Fruit fly (Drosophila melanogaster) whole organism, embryonic: Measurements from ENCODE around the gene CG11350.

ENCODE experiments used
- Awh ChIP-seq: fragments of 200-800 bp; sonication (Bioruptor generic); IDR thresholded peaks from 2 replicates; pipeline ENCODE4, ENCODE4 v1.3.6; 2022; ENCODE audit warnings: missing biosample characterization, missing genetic modification characterization
- CG11093 ChIP-seq: fragments of 200-800 bp; sonication (Bioruptor generic); IDR thresholded peaks from 3 replicates; pipeline ENCODE4 v1.3.6; 2022; ENCODE audit warnings: missing biosample characterization, missing genetic modification characterization
- CG12104 ChIP-seq: fragments of 200-800 bp; sonication (Bioruptor generic); optimal IDR thresholded peaks from 3 replicates; lab custom pipeline; 2016; ENCODE audit warnings: missing biosample characterization, missing genetic modification characterization
- CG15601 ChIP-seq: fragments of 200-800 bp; sonication (Bioruptor generic); optimal IDR thresholded peaks from 3 replicates; lab custom pipeline; 2019; ENCODE audit warnings: missing biosample characterization, mild to moderate bottlenecking, missing genetic modification characterization, moderate library complexity
- CG17829 ChIP-seq: fragments of 200-800 bp; optimal IDR thresholded peaks from 2 replicates; lab custom pipeline; 2019; ENCODE audit warnings: missing biosample characterization, mild to moderate bottlenecking, missing genetic modification characterization, moderate library complexity
- CG18262 ChIP-seq: fragments of 200-800 bp; optimal IDR thresholded peaks from 3 replicates; lab custom pipeline; 2019; ENCODE audit warnings: missing biosample characterization, mild to moderate bottlenecking, missing genetic modification characterization, moderate library complexity
- CG2712 ChIP-seq: fragments of 200-800 bp; optimal IDR thresholded peaks from 3 replicates; lab custom pipeline; 2019; ENCODE audit warnings: missing biosample characterization, mild to moderate bottlenecking, missing genetic modification characterization, moderate library complexity
- CG2875 ChIP-seq: fragments of 200-800 bp; sonication (Bioruptor generic); optimal IDR thresholded peaks from 2 replicates; lab custom pipeline; 2017; ENCODE audit warnings: missing biosample characterization, mild to moderate bottlenecking, missing genetic modification characterization, missing genetic modification reagents
- CG30431 ChIP-seq: fragments of 200-800 bp; sonication (Bioruptor generic); optimal IDR thresholded peaks from 2 replicates; lab custom pipeline; 2017; ENCODE audit warnings: missing biosample characterization, missing genetic modification characterization
- CG3838 ChIP-seq: fragments of 200-800 bp; sonication (Bioruptor generic); optimal IDR thresholded peaks from 3 replicates; lab custom pipeline; 2016; ENCODE audit warnings: missing biosample characterization, missing genetic modification characterization
- CG3995 ChIP-seq: fragments of 200-800 bp; sonication (Bioruptor generic); optimal IDR thresholded peaks from 3 replicates; lab custom pipeline; 2016; ENCODE audit warnings: missing biosample characterization, missing genetic modification characterization
- CG4730 ChIP-seq: fragments of 200-800 bp; sonication (Bioruptor generic); IDR thresholded peaks from 2 replicates; pipeline ENCODE4 v1.3.6; 2022; ENCODE audit warnings: missing biosample characterization, missing genetic modification characterization
- CG4820 ChIP-seq: fragments of 200-800 bp; sonication (Bioruptor generic); optimal IDR thresholded peaks from 3 replicates; lab custom pipeline; 2016; ENCODE audit warnings: missing biosample characterization, missing genetic modification characterization
- CG6791 ChIP-seq: fragments of 200-800 bp; sonication (Bioruptor generic); IDR thresholded peaks from 3 replicates; pipeline ENCODE4 v1.3.6; 2022; ENCODE audit warnings: missing biosample characterization, missing genetic modification characterization; ENCODE audit not compliant: partially characterized antibody
- CG7839 ChIP-seq: fragments of 200-800 bp; sonication (Bioruptor generic); optimal IDR thresholded peaks from 3 replicates; lab custom pipeline; 2018; ENCODE audit warnings: missing biosample characterization, mild to moderate bottlenecking, missing genetic modification characterization, moderate library complexity
- CG8924 ChIP-seq: fragments of 200-800 bp; optimal IDR thresholded peaks from 3 replicates; lab custom pipeline; 2019; ENCODE audit warnings: missing biosample characterization, mild to moderate bottlenecking, missing genetic modification characterization, moderate library complexity
- D19A ChIP-seq: fragments of 200-800 bp; optimal IDR thresholded peaks from 3 replicates; lab custom pipeline; 2019; ENCODE audit warnings: missing biosample characterization, mild to moderate bottlenecking, missing genetic modification characterization, moderate library complexity
- Fer3 ChIP-seq: fragments of 200-800 bp; sonication (Bioruptor generic); optimal IDR thresholded peaks from 2 replicates; lab custom pipeline; 2018; ENCODE audit warnings: missing biosample characterization, mild to moderate bottlenecking, missing genetic modification characterization, moderate library complexity
- HLH3B ChIP-seq: fragments of 200-800 bp; sonication (Bioruptor generic); IDR thresholded peaks from 2 replicates; pipeline ENCODE4 v1.3.6; 2022; ENCODE audit warnings: missing biosample characterization, missing genetic modification characterization
- Hr51 ChIP-seq, 2 experiments: fragments of 200-800 bp; sonication (Bioruptor generic); optimal IDR thresholded peaks; 2 replicates in 1 of 2; 3 replicates in 1 of 2; lab custom pipeline; 2016 to 2018; ENCODE audit warnings: missing biosample characterization in 2 of 2, missing genetic modification characterization in 2 of 2, mild to moderate bottlenecking in 1 of 2, moderate library complexity in 1 of 2
- Stat92E ChIP-seq, 3 experiments: fragments of >200 bp in 2 of 3; fragments of 200-800 bp in 1 of 3; sonication (Bioruptor generic) in 1 of 3; optimal IDR thresholded peaks; 2 replicates each; lab custom pipeline; 2017 to 2019; ENCODE audit warnings: missing biosample characterization in 3 of 3, missing genetic modification characterization in 3 of 3, mild to moderate bottlenecking in 1 of 3, moderate library complexity in 1 of 3
- ap ChIP-seq: fragments of 200-800 bp; sonication (Bioruptor generic); IDR thresholded peaks from 2 replicates; pipeline ENCODE4 v1.3.6; 2022; ENCODE audit warnings: missing biosample characterization, missing genetic modification characterization
- ara ChIP-seq: fragments of 200-800 bp; sonication (Bioruptor generic); IDR thresholded peaks from 2 replicates; pipeline ENCODE4 v1.3.6; 2022; ENCODE audit warnings: missing biosample characterization, missing genetic modification characterization
- ase ChIP-seq: fragments of 200-800 bp; sonication (Bioruptor generic); IDR thresholded peaks from 3 replicates; pipeline ENCODE4 v1.3.6; 2022; ENCODE audit warnings: missing biosample characterization, missing genetic modification characterization
- bcd ChIP-seq: fragments of 200-800 bp; sonication (Bioruptor generic); optimal IDR thresholded peaks from 2 replicates; lab custom pipeline; 2017; ENCODE audit warnings: missing biosample characterization, mild to moderate bottlenecking, missing genetic modification characterization
- bsh ChIP-seq, 2 experiments: fragments of 200-800 bp; sonication (Bioruptor generic); optimal IDR thresholded peaks; 2 replicates each; lab custom pipeline; 2017 to 2018; ENCODE audit warnings: mild to moderate bottlenecking in 2 of 2, missing biosample characterization in 2 of 2, missing genetic modification characterization in 2 of 2, moderate library complexity in 1 of 2
- cad ChIP-seq: fragments of >200 bp; optimal IDR thresholded peaks from 2 replicates; lab custom pipeline; 2017; ENCODE audit warnings: missing biosample characterization, missing genetic modification characterization
- dmrt99B ChIP-seq: fragments of 200-800 bp; sonication (Bioruptor generic); optimal IDR thresholded peaks from 2 replicates; lab custom pipeline; 2018; ENCODE audit warnings: missing biosample characterization, mild to moderate bottlenecking, missing genetic modification characterization, moderate library complexity
- dpn ChIP-seq, 2 experiments: fragments of 200-800 bp; sonication (Bioruptor generic); optimal IDR thresholded peaks; 3 replicates each; lab custom pipeline; 2016; ENCODE audit warnings: missing biosample characterization in 2 of 2, missing genetic modification characterization in 2 of 2
- esg ChIP-seq: fragments of 200-800 bp; sonication (Bioruptor generic); conservative IDR thresholded peaks from 2 replicates; pipeline ENCODE4 v1.3.6; 2022; ENCODE audit warnings: missing biosample characterization, missing genetic modification characterization
- gce ChIP-seq: fragments of 200-800 bp; sonication (Bioruptor generic); IDR thresholded peaks from 3 replicates; pipeline ENCODE4 v1.3.6; 2022; ENCODE audit warnings: missing biosample characterization, missing genetic modification characterization
- grau ChIP-seq: fragments of 200-800 bp; optimal IDR thresholded peaks from 3 replicates; lab custom pipeline; 2019; ENCODE audit warnings: missing biosample characterization, mild to moderate bottlenecking, missing genetic modification characterization, moderate library complexity
- hb ChIP-seq: fragments of 200-800 bp; sonication (Bioruptor generic); IDR thresholded peaks from 3 replicates; pipeline ENCODE4 v1.3.6; 2022; ENCODE audit warnings: missing biosample characterization, missing genetic modification characterization; ENCODE audit not compliant: partially characterized antibody
- jigr1 ChIP-seq: fragments of 200-800 bp; sonication (Bioruptor generic); IDR thresholded peaks from 3 replicates; pipeline ENCODE4 v1.3.6; 2022; ENCODE audit warnings: missing biosample characterization, missing genetic modification characterization
- kah ChIP-seq: fragments of 200-800 bp; sonication (Bioruptor generic); optimal IDR thresholded peaks from 2 replicates; lab custom pipeline; 2018; ENCODE audit warnings: missing biosample characterization, mild to moderate bottlenecking, missing genetic modification characterization
- lab ChIP-seq: fragments of 200-800 bp; sonication (Bioruptor generic); optimal IDR thresholded peaks from 3 replicates; lab custom pipeline; 2017; ENCODE audit warnings: missing biosample characterization, missing genetic modification characterization, mild to moderate bottlenecking, moderate library complexity, missing genetic modification reagents
- nerfin-1 ChIP-seq: fragments of 200-800 bp; sonication (Bioruptor generic); optimal IDR thresholded peaks from 3 replicates; lab custom pipeline; 2019; ENCODE audit warnings: missing biosample characterization, mild to moderate bottlenecking, missing genetic modification characterization, moderate library complexity
- nmo ChIP-seq: fragments of 200-800 bp; sonication (Bioruptor generic); optimal IDR thresholded peaks from 2 replicates; lab custom pipeline; 2018; ENCODE audit warnings: missing biosample characterization, mild to moderate bottlenecking, missing genetic modification characterization, moderate library complexity
- oc ChIP-seq: fragments of 200-800 bp; sonication (Bioruptor generic); optimal IDR thresholded peaks from 2 replicates; lab custom pipeline; 2018; ENCODE audit warnings: missing biosample characterization, mild to moderate bottlenecking, missing genetic modification characterization, moderate library complexity
- prd ChIP-seq, 3 experiments: fragments of >200 bp in 2 of 3; fragments of 200-800 bp in 1 of 3; sonication (Bioruptor generic) in 1 of 3; optimal IDR thresholded peaks in 2 of 3; IDR thresholded peaks in 1 of 3; 2 replicates in 2 of 3; 3 replicates in 1 of 3; pipeline versions ENCODE4 v1.3.6 to Lab custom; 2017 to 2022; ENCODE audit warnings: missing biosample characterization in 1 of 3, missing genetic modification characterization in 1 of 3
- rib ChIP-seq: fragments of 200-800 bp; sonication (Bioruptor generic); IDR thresholded peaks from 2 replicates; pipeline ENCODE4 v1.3.6; 2022; ENCODE audit warnings: missing biosample characterization, missing genetic modification characterization
- salm ChIP-seq: fragments of 200-800 bp; sonication (Bioruptor generic); optimal IDR thresholded peaks from 2 replicates; lab custom pipeline; 2018; ENCODE audit warnings: missing biosample characterization, mild to moderate bottlenecking, missing genetic modification characterization
- sisA ChIP-seq: fragments of 200-800 bp; sonication (Bioruptor generic); IDR thresholded peaks from 2 replicates; pipeline ENCODE4 v1.3.6; 2022; ENCODE audit warnings: missing biosample characterization, missing genetic modification characterization
- tin ChIP-seq: fragments of 200-800 bp; sonication (Bioruptor generic); optimal IDR thresholded peaks from 3 replicates; lab custom pipeline; 2016; ENCODE audit warnings: missing biosample characterization, missing genetic modification characterization
- trem ChIP-seq: fragments of 200-800 bp; optimal IDR thresholded peaks from 3 replicates; lab custom pipeline; 2019; ENCODE audit warnings: missing biosample characterization, mild to moderate bottlenecking, missing genetic modification characterization, moderate library complexity
- ttk ChIP-seq: fragments of 200-800 bp; sonication (Bioruptor generic); IDR thresholded peaks from 2 replicates; pipeline ENCODE4 v2.1.2; 2022; ENCODE audit warnings: missing biosample characterization, missing genetic modification characterization
- vvl ChIP-seq: fragments of 200-800 bp; sonication (Bioruptor generic); IDR thresholded peaks from 2 replicates; pipeline ENCODE4 v1.3.6; 2022; ENCODE audit warnings: missing biosample characterization, missing genetic modification characterization
- yki ChIP-seq: fragments of >200 bp; optimal IDR thresholded peaks from 3 replicates; lab custom pipeline; 2018
- zfh1 ChIP-seq: fragments of 200-800 bp; sonication (Bioruptor generic); IDR thresholded peaks from 3 replicates; pipeline ENCODE4 v1.3.6; 2022; ENCODE audit warnings: missing biosample characterization, missing genetic modification characterization

The CG11350 gene

dm6 chr3L:4533941-4534340, 51.3 kb downstream of the CG11350 start (continued):
- TF ChIP-seq lab (GFP tag; lab: Kevin White, UChicago), result peak; percentile 26
- peak; percentile 11 for TF ChIP-seq CG12104 (GFP tag; lab: Kevin White, UChicago)
- peak; percentile 41; the same call in 1 of the 2 replicates for TF ChIP-seq HLH3B (GFP tag; lab: Robert Waterston, UW)
- peak; percentile 38; the same call in 1 of the 2 replicates for TF ChIP-seq ara (GFP tag; lab: Robert Waterston, UW)
- TF ChIP-seq CG4730 (GFP tag; lab: Robert Waterston, UW), result peak; percentile 18; the same call in 1 of the 2 replicates
- TF ChIP-seq CG17829 (tag; lab: Kevin White, UChicago), result peak; percentile 52
- no peak for TF ChIP-seq CG3838 (GFP tag; lab: Kevin White, UChicago)
- TF ChIP-seq Hr51 (GFP tag; optimal IDR thresholded peaks at IDR 0.05; lab: Kevin White, UChicago), result peak in 1 of 2 experiments; percentile 74
- 0 out of 3 replicates have a peak, but pooled peaks have one; percentile 41 for TF ChIP-seq ase (GFP tag; lab: Robert Waterston, UW)
- TF ChIP-seq trem (tag; lab: Kevin White, UChicago), result peak; percentile 17
- peak; percentile 1 for TF ChIP-seq CG2875
- TF ChIP-seq Stat92E (GFP tag; optimal IDR thresholded peaks at IDR 0.05; lab: Kevin White, UChicago), result no peak
- peak; percentile 83 for TF ChIP-seq dmrt99B (tag; lab: Kevin White, UChicago)
- peak; percentile 35 for TF ChIP-seq CG4820 (GFP tag; lab: Kevin White, UChicago)
- no peak for TF ChIP-seq CG3995
- peak; percentile 46 for TF ChIP-seq nmo (GFP tag; lab: Kevin White, UChicago)
- no peak for TF ChIP-seq yki (lab: Kevin White, UChicago)
- no peak for TF ChIP-seq prd (optimal IDR thresholded peaks at IDR 0.05; lab: Kevin White, UChicago)
- TF ChIP-seq prd (GFP tag; IDR thresholded peaks at IDR 0.05; lab: Robert Waterston, UW), result no peak
- TF ChIP-seq Awh, result peak; percentile 74
- no peak for TF ChIP-seq rib (GFP tag; lab: Robert Waterston, UW)
- TF ChIP-seq salm, result peak; percentile 18
- TF ChIP-seq bcd (GFP tag; lab: Kevin White, UChicago), result peak; percentile 31
- TF ChIP-seq bsh (GFP tag; optimal IDR thresholded peaks at IDR 0.05; lab: Kevin White, UChicago), result peak in 1 of 2 experiments; percentile 26
- TF ChIP-seq CG30431 (GFP tag; lab: Kevin White, UChicago), result no peak
- 0 out of 3 replicates have a peak, but pooled peaks have one; percentile 11 for TF ChIP-seq CG11093 (GFP tag; lab: Robert Waterston, UW)
- TF ChIP-seq sisA (GFP tag; lab: Robert Waterston, UW), result no peak; the same call in 1 of the 2 replicates
- TF ChIP-seq CG18262 (tag; lab: Kevin White, UChicago), result peak; percentile 56
- TF ChIP-seq CG2712 (tag; lab: Kevin White, UChicago), result peak; percentile 69
- peak; percentile 39; the same call in 1 of the 3 replicates for TF ChIP-seq zfh1 (GFP tag; lab: Robert Waterston, UW)
- TF ChIP-seq tin (GFP tag; lab: Kevin White, UChicago), result peak; percentile 20
- TF ChIP-seq ap (GFP tag; lab: Robert Waterston, UW), result 0 out of 2 replicates have a peak, but pooled peaks have one; percentile 9
- TF ChIP-seq grau (tag; lab: Kevin White, UChicago), result peak; percentile 38
- TF ChIP-seq esg (GFP tag; lab: Robert Waterston, UW), result peak; percentile 44
- TF ChIP-seq dpn (GFP tag; optimal IDR thresholded peaks at IDR 0.05; lab: Kevin White, UChicago), result peak; percentile 2 to 21
- peak; percentile 53 for TF ChIP-seq D19A (tag; lab: Kevin White, UChicago)
- peak; percentile 56 for TF ChIP-seq CG7839 (tag; lab: Kevin White, UChicago)
- TF ChIP-seq nerfin-1 (tag; lab: Kevin White, UChicago), result peak; percentile 28
- TF ChIP-seq CG6791 (GFP tag; lab: Robert Waterston, UW), result no peak
- no peak for TF ChIP-seq CG15601 (tag; lab: Kevin White, UChicago)
- TF ChIP-seq Fer3 (tag; lab: Kevin White, UChicago), result peak; percentile 23
- no peak for TF ChIP-seq hb (GFP tag; lab: Robert Waterston, UW)
- peak; percentile 51 for TF ChIP-seq ttk (GFP tag; lab: Robert Waterston, UW)
- TF ChIP-seq jigr1 (GFP tag; lab: Robert Waterston, UW), result 0 out of 3 replicates have a peak, but pooled peaks have one; percentile 13
- peak; percentile 35 for TF ChIP-seq kah
- TF ChIP-seq oc (tag; lab: Kevin White, UChicago), result peak; percentile 51
- TF ChIP-seq gce (GFP tag; lab: Robert Waterston, UW), result peak; percentile 73; the same call in 2 of the 3 replicates
- peak; percentile 84 for TF ChIP-seq vvl (GFP tag; lab: Robert Waterston, UW)
- peak; percentile 12 for TF ChIP-seq CG8924 (tag; lab: Kevin White, UChicago)
- no peak for TF ChIP-seq cad (GFP tag; lab: Kevin White, UChicago)
